Worm (Caenorhabditis elegans) whole organism, young adult: ENCODE data around the gene brap-2.

Source experiments
- B0019.2 ChIP-seq: fragments of 200-800 bp; sonication (Bioruptor generic); conservative IDR thresholded peaks from 2 replicates; pipeline ENCODE4 v1.3.6; 2022; ENCODE audit warnings: missing genetic modification reagents, missing genetic modification characterization, missing compliant biosample characterization
- B0035.1 ChIP-seq: sonication (generic microtip); optimal IDR thresholded peaks from 2 replicates; lab custom pipeline; 2016; ENCODE audit warnings: missing genetic modification characterization, mild to moderate bottlenecking, missing compliant biosample characterization, missing genotype, missing genetic modification reagents
- B0336.3 ChIP-seq: fragments of 200-800 bp; sonication (Bioruptor generic); IDR thresholded peaks from 2 replicates; pipeline ENCODE4 v1.3.6; 2022; ENCODE audit warnings: missing genetic modification characterization, missing compliant biosample characterization
- K11D2.4 ChIP-seq: fragments of 200-800 bp; sonication (Bioruptor generic); IDR thresholded peaks from 2 replicates; pipeline ENCODE4 v1.3.6; 2022; ENCODE audit warnings: missing genetic modification reagents, missing genetic modification characterization, missing compliant biosample characterization
- K12H6.12 ChIP-seq: fragments of 200-800 bp; sonication (Bioruptor generic); optimal IDR thresholded peaks from 2 replicates; lab custom pipeline; 2018; ENCODE audit warnings: mild to moderate bottlenecking, missing genetic modification characterization, missing compliant biosample characterization
- Y53G8AR.9 ChIP-seq: fragments of 200-800 bp; sonication (Bioruptor generic); conservative IDR thresholded peaks from 2 replicates; pipeline ENCODE4 v1.3.6; 2022; ENCODE audit warnings: missing genetic modification reagents, missing genetic modification characterization, missing compliant biosample characterization
- Y79H2A.3 ChIP-seq: fragments of 200-800 bp; sonication (Bioruptor generic); conservative IDR thresholded peaks from 2 replicates; pipeline ENCODE4 v1.3.6; 2022; ENCODE audit warnings: missing genetic modification reagents, missing genetic modification characterization, missing compliant biosample characterization
- Y95B8A.8 ChIP-seq: fragments of 200-800 bp; sonication (Bioruptor generic); IDR thresholded peaks from 2 replicates; pipeline ENCODE4 v1.3.6; 2022; ENCODE audit warnings: missing genetic modification reagents, missing genetic modification characterization, missing compliant biosample characterization
- attf-3 ChIP-seq: fragments of 200-800 bp; sonication (Bioruptor generic); conservative IDR thresholded peaks from 2 replicates; pipeline ENCODE4 v1.3.6; 2022; ENCODE audit warnings: missing genetic modification reagents, missing genetic modification characterization, missing compliant biosample characterization
- cebp-2 ChIP-seq: fragments of 200-800 bp; sonication (Bioruptor generic); IDR thresholded peaks from 2 replicates; pipeline ENCODE4 v1.3.6; 2022; ENCODE audit warnings: missing genetic modification characterization, missing compliant biosample characterization
- ceh-91 ChIP-seq: fragments of 200-800 bp; sonication (Bioruptor generic); IDR thresholded peaks from 2 replicates; pipeline ENCODE4 v1.3.6; 2022; ENCODE audit warnings: missing genetic modification reagents, missing genetic modification characterization, missing compliant biosample characterization
- die-1 ChIP-seq: sonication (generic microtip); optimal IDR thresholded peaks from 2 replicates; lab custom pipeline; 2016; ENCODE audit warnings: missing genotype, mild to moderate bottlenecking, missing genetic modification characterization, missing compliant biosample characterization
- efl-1 ChIP-seq: fragments of 150-350 bp; optimal IDR thresholded peaks from 2 replicates; lab custom pipeline; 2014; ENCODE audit warnings: missing biosample characterization, missing genetic modification reagents, missing genetic modification characterization
- ets-4 ChIP-seq: fragments of 200-800 bp; sonication (Bioruptor generic); optimal IDR thresholded peaks from 2 replicates; lab custom pipeline; 2018; ENCODE audit warnings: mild to moderate bottlenecking, missing genetic modification characterization, missing compliant biosample characterization
- gei-17 ChIP-seq: fragments of 200-800 bp; sonication (Bioruptor generic); optimal IDR thresholded peaks from 2 replicates; lab custom pipeline; 2018; ENCODE audit warnings: mild to moderate bottlenecking, missing genetic modification characterization, missing compliant biosample characterization
- him-1 ChIP-seq: sonication (generic microtip); optimal IDR thresholded peaks from 2 replicates; lab custom pipeline; 2016; ENCODE audit warnings: missing genotype, missing genetic modification reagents, missing genetic modification characterization, missing compliant biosample characterization
- hlh-26 ChIP-seq: fragments of 200-800 bp; sonication (Bioruptor generic); conservative IDR thresholded peaks from 2 replicates; pipeline ENCODE4 v1.3.6; 2022; ENCODE audit warnings: missing genetic modification reagents, missing genetic modification characterization, missing compliant biosample characterization
- hrde-1 ChIP-seq: sonication (generic microtip); optimal IDR thresholded peaks from 2 replicates; lab custom pipeline; 2016; ENCODE audit warnings: missing genetic modification characterization, mild to moderate bottlenecking, missing compliant biosample characterization, moderate library complexity, missing genotype, missing genetic modification reagents, borderline replicate concordance
- hsf-1 ChIP-seq: fragments of 200-800 bp; sonication (Bioruptor generic); IDR thresholded peaks from 2 replicates; pipeline ENCODE4 v1.3.6; 2022; ENCODE audit warnings: missing genetic modification reagents, missing genetic modification characterization, missing compliant biosample characterization
- lin-35 ChIP-seq, 3 experiments: fragments of 150-350 bp in 2 of 3; sonication (generic microtip) in 1 of 3; optimal IDR thresholded peaks; 2 replicates each; lab custom pipeline; 2014 to 2018; ENCODE audit warnings: missing biosample characterization in 3 of 3, missing genetic modification characterization in 3 of 3, missing genetic modification reagents in 3 of 3
- lir-1 ChIP-seq: fragments of 200-800 bp; sonication (Bioruptor generic); conservative IDR thresholded peaks from 2 replicates; pipeline ENCODE4 v1.3.6; 2022; ENCODE audit warnings: missing genetic modification reagents, missing genetic modification characterization, missing compliant biosample characterization
- madf-3 ChIP-seq: fragments of 200-800 bp; sonication (Bioruptor generic); IDR thresholded peaks from 2 replicates; pipeline ENCODE4 v1.3.6; 2022; ENCODE audit warnings: missing genetic modification reagents, missing genetic modification characterization, missing compliant biosample characterization
- madf-8 ChIP-seq: fragments of 200-800 bp; sonication (Bioruptor generic); conservative IDR thresholded peaks from 2 replicates; pipeline ENCODE4 v1.3.6; 2022; ENCODE audit warnings: missing genetic modification reagents, missing genetic modification characterization, missing compliant biosample characterization
- mxl-1 ChIP-seq: sonication (generic microtip); optimal IDR thresholded peaks from 2 replicates; lab custom pipeline; 2016; ENCODE audit warnings: missing genetic modification characterization, missing compliant biosample characterization
- nfyb-1 ChIP-seq: fragments of 200-800 bp; sonication (Bioruptor generic); IDR thresholded peaks from 2 replicates; pipeline ENCODE4 v1.3.6; 2022; ENCODE audit warnings: missing genetic modification reagents, missing genetic modification characterization, missing compliant biosample characterization
- snpc-1.1 ChIP-seq: sonication (generic microtip); optimal IDR thresholded peaks from 2 replicates; lab custom pipeline; 2017; ENCODE audit warnings: missing genetic modification characterization, mild to moderate bottlenecking, missing compliant biosample characterization, antibody characterized with exemption, moderate library complexity, missing genotype, missing genetic modification reagents; ENCODE audit not compliant: insufficient read depth
- sptf-2 ChIP-seq: fragments of 200-800 bp; sonication (Bioruptor generic); optimal IDR thresholded peaks from 2 replicates; lab custom pipeline; 2018; ENCODE audit warnings: mild to moderate bottlenecking, missing genetic modification characterization, missing compliant biosample characterization
- unc-62 ChIP-seq: fragments of 150-350 bp; optimal IDR thresholded peaks from 2 replicates; lab custom pipeline; 2014; ENCODE audit warnings: missing biosample characterization, missing genetic modification reagents, missing genetic modification characterization
- xnd-1 ChIP-seq: sonication (generic microtip); optimal IDR thresholded peaks from 2 replicates; lab custom pipeline; 2016; ENCODE audit warnings: missing genotype, missing genetic modification reagents, missing genetic modification characterization, missing compliant biosample characterization
- ztf-18 ChIP-seq: sonication (generic microtip); optimal IDR thresholded peaks from 2 replicates; lab custom pipeline; 2016; ENCODE audit warnings: missing genotype, mild to moderate bottlenecking, missing genetic modification characterization, missing compliant biosample characterization

brap-2 gene

DNA sequence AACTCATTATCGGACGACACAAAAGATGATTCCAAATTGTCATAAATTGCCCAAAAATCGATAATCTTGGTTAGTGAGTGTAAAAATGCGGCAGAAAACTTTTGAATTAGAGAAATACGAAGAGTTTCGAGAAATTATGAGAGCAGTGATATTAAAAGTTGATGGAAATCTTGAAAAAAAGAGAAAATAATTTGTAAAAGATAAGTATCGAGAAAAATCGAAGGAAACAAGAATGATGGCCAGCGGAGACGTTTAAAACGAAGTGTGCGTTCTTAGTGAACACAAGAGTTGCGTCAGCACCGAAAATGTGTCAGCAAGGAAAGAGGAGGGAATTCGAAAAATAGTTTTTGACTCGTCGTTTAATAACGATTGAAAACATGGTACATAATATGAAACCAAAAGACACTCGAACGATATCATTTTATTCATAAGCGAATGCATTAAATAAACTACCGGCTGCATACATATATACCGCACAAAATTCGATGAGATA is 3.1 kb downstream of the brap-2 start, which contains the start of gene ndx-6 (continued):
- TF ChIP-seq efl-1 (GFP tag; lab: Kevin White, UChicago) (peak; percentile 85), B0035.1 (tag; lab: Kevin White, UChicago) (no peak), gei-17 (no peak), unc-62 (GFP tag; lab: Kevin White, UChicago) (no peak), die-1 (tag; lab: Kevin White, UChicago) (no peak), ceh-91 (GFP tag; lab: Robert Waterston, UW) (0 out of 2 replicates have a peak, but pooled peaks have one; percentile 33), lin-35 (GFP tag; optimal IDR thresholded peaks at IDR 0.05; lab: Kevin White, UChicago) (peak; percentile 63 to 96 (median 83))

DNA sequence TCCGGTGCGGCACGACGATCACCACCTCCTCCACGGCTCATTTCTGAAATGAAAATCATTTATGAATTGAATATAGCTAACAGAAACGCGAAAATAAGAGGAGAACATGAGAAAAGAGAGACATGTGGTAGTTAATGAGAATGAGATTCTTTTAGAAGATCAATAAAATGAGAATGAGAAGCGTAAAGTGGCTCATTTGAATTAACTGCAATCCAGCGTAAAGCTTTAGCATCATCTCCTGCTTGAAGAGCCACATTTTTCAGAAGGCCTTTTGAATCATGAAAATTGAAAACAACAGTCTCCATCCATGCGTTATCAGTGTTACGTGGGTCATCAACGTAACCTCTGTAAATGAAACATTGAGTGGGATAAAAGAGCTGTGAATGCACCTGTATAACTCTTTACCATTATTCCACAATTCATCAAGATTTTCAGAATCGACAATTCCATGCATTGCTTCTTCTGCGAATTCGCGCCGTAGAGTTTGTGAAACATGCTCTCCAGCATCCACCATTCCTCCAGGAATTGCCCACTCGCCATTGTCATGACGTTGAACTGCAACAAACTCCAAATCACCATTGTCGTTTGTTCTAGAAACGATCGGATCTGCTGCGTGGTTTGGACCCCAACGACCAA is 4.1 kb downstream of the brap-2 start, which contains the start of gene rsp-4:
Gene rsp-4, minus strand, starts transcription at position 51 of the 636 bp plus-strand sequence.
- no peak for TF ChIP-seq Y79H2A.3 (GFP tag; lab: Robert Waterston, UW)
- no peak for TF ChIP-seq attf-3
- TF ChIP-seq K11D2.4 (GFP tag; lab: Robert Waterston, UW) = no peak
- TF ChIP-seq nfyb-1 = 0 out of 2 replicates have a peak, but pooled peaks have one; percentile 36
- TF ChIP-seq madf-8 = no peak
- TF ChIP-seq hsf-1 (GFP tag; lab: Robert Waterston, UW) = no peak
- TF ChIP-seq mxl-1 (tag; lab: Kevin White, UChicago) = no peak
- TF ChIP-seq snpc-1.1 (tag; lab: Kevin White, UChicago) = no peak
- TF ChIP-seq, all 124 proteins: peak for 1

DNA sequence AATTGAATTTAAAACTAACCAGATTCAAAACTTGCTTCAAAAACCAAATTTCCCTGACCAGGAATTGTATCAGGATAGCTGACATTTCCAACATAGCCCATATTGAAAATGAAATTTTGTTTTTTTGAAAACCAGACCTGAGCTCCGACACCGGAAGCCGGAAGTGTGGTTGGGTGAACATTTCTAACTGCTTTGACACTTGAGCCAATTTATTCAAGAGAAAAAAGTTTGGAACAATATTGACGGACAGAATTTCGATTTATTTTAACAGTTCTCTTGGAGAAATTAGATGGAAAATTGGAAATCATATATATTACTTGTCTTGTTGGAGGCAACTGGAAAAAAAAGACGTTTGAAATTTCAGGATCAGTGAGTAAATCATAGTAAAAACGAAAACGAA is 5.8 kb downstream of the brap-2 start, which contains the start of gene ccpp-6:
Gene ccpp-6, minus strand, starts transcription at position 101 of the 400 bp plus-strand sequence.
- TF ChIP-seq him-1 (tag; lab: Kevin White, UChicago) = peak; percentile 23
- 0 out of 2 replicates have a peak, but pooled peaks have one; percentile 11 for TF ChIP-seq Y53G8AR.9 (GFP tag; lab: Robert Waterston, UW)
- TF ChIP-seq madf-3 (GFP tag; lab: Robert Waterston, UW) = 0 out of 2 replicates have a peak, but pooled peaks have one; percentile 42
- TF ChIP-seq Y95B8A.8 (GFP tag; lab: Robert Waterston, UW) = peak; percentile 36; the same call in 1 of the 2 replicates
- peak; percentile 40; the same call in 1 of the 2 replicates for TF ChIP-seq B0336.3 (GFP tag; lab: Robert Waterston, UW)
- 0 out of 2 replicates have a peak, but pooled peaks have one; percentile 22 for TF ChIP-seq hsf-1 (GFP tag; lab: Robert Waterston, UW)
- no peak for TF ChIP-seq hlh-26
- TF ChIP-seq B0019.2 (GFP tag; lab: Robert Waterston, UW) = no peak
- TF ChIP-seq, all 124 proteins: peak for 6

DNA sequence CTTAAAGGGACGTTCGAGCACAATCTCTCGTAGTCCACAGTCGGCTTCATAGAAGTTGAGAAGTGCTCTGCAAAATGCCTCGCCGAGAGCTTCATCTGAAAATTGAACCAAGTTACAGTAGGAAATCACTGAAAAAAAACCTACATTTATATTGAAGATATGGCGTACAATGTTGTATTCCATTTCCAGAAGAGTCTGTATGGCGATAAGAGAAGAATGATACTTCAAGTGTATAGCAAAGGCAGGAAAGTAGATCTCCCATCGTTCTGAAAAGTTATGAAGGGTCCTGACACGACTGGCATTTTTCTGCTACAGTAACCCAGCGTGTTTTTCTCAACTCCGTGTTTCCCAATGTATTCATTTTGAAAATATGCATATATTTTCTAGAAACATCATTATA is 8.7 kb downstream of the brap-2 start:
- TF ChIP-seq cebp-2 (GFP tag; lab: Robert Waterston, UW) (no peak), K12H6.12 (tag; lab: Kevin White, UChicago) (no peak), nfyb-1 (0 out of 2 replicates have a peak, but pooled peaks have one; percentile 8), xnd-1 (tag; lab: Kevin White, UChicago) (no peak), hrde-1 (peak; percentile 53), lir-1 (GFP tag; lab: Robert Waterston, UW) (no peak), sptf-2 (GFP tag; lab: Kevin White, UChicago) (no peak), ztf-18 (no peak), ets-4 (GFP tag; lab: Kevin White, UChicago) (no peak)
